Worm (Caenorhabditis elegans): ENCODE results near the gene pals-23.

DNA sequence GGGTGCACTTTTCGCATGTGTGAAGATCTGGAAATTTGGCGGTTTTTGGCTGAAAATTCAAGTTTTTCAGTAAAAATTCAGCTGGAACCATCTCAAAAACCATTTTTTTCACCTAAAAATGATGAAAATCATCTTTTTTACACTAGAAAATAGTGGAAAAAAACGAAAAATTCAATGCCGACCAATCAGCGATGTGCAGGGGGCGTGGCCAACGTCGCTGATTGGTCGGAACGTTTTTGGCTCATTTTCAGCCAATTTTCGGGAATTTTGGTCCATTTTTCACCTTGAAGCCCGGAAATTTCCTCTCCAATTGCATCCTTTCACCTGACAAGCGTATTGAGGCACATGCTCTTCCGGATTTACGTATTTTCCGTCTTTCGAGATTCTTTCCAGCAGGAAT lies 40.2 kb upstream of the pals-23 start:
- no peak for TF ChIP-seq elt-2 (tag; optimal IDR thresholded peaks at IDR 0.05)
- TF ChIP-seq fax-1 (tag; optimal IDR thresholded peaks at IDR 0.05) = no peak
- TF ChIP-seq eyg-1 (tag; optimal IDR thresholded peaks at IDR 0.05) = no peak

Data from whole organism, late embryonic.